Worm (Caenorhabditis elegans) whole organism, L3 larva: Measurements from ENCODE around the gene txt-18.
A peak's percentile ranks its signal among the peaks of the same experiment; 100 is the strongest.

Experiments used
- R02D3.7 ChIP-seq: fragments of 150-350 bp; optimal IDR thresholded peaks from 2 replicates; lab custom pipeline; 2014; ENCODE audit warnings: missing biosample characterization, missing genetic modification characterization
- ZK546.5 ChIP-seq: sonication (generic microtip); optimal IDR thresholded peaks from 2 replicates; lab custom pipeline; 2017; ENCODE audit warnings: missing biosample characterization, missing genetic modification characterization
- aly-2 ChIP-seq: fragments of 150-350 bp; optimal IDR thresholded peaks from 2 replicates; lab custom pipeline; 2014; ENCODE audit warnings: missing biosample characterization, missing genetic modification characterization
- ama-1 ChIP-seq: fragments of 150-350 bp; optimal IDR thresholded peaks from 2 replicates; lab custom pipeline; 2018
- ceh-16 ChIP-seq: sonication (generic microtip); optimal IDR thresholded peaks from 2 replicates; lab custom pipeline; 2017; ENCODE audit warnings: missing biosample characterization, missing genetic modification characterization
- ceh-28 ChIP-seq: fragments of 150-350 bp; optimal IDR thresholded peaks from 2 replicates; lab custom pipeline; 2014; ENCODE audit warnings: missing biosample characterization, missing genetic modification reagents, missing genetic modification characterization
- ceh-82 ChIP-seq: fragments of 150-350 bp; optimal IDR thresholded peaks from 2 replicates; lab custom pipeline; 2014; ENCODE audit warnings: missing biosample characterization, missing genetic modification characterization
- ceh-9 ChIP-seq: sonication (generic microtip); optimal IDR thresholded peaks from 2 replicates; lab custom pipeline; 2018; ENCODE audit warnings: missing biosample characterization, missing genetic modification characterization
- daf-12 ChIP-seq: fragments of 150-350 bp; optimal IDR thresholded peaks from 2 replicates; lab custom pipeline; 2014; ENCODE audit warnings: missing biosample characterization, missing genetic modification reagents, missing genetic modification characterization
- egl-27 ChIP-seq: sonication (generic microtip); optimal IDR thresholded peaks from 4 replicates; lab custom pipeline; 2017; ENCODE audit warnings: missing biosample characterization, missing genetic modification reagents, missing genetic modification characterization
- egl-5 ChIP-seq: fragments of 150-350 bp; optimal IDR thresholded peaks from 2 replicates; lab custom pipeline; 2017; ENCODE audit warnings: missing biosample characterization, missing genetic modification reagents, missing genetic modification characterization, inconsistent platforms
- elt-1 ChIP-seq: fragments of 150-350 bp; optimal IDR thresholded peaks from 2 replicates; lab custom pipeline; 2014; ENCODE audit warnings: missing biosample characterization, missing genetic modification characterization
- elt-2 ChIP-seq: sonication (generic microtip); optimal IDR thresholded peaks from 2 replicates; lab custom pipeline; 2016; ENCODE audit warnings: missing genetic modification reagents, mild to moderate bottlenecking, missing genetic modification characterization, missing compliant biosample characterization
- elt-3 ChIP-seq, 3 experiments: fragments of 150-350 bp in 1 of 3; sonication (generic microtip) in 2 of 3; optimal IDR thresholded peaks; 2 replicates in 2 of 3; 4 replicates in 1 of 3; lab custom pipeline; 2014 to 2017; ENCODE audit warnings: missing biosample characterization in 3 of 3, missing genetic modification characterization in 3 of 3
- eor-1 ChIP-seq, 2 experiments: fragments of 150-350 bp; optimal IDR thresholded peaks; 2 replicates each; lab custom pipeline; 2014 to 2018; ENCODE audit warnings: missing biosample characterization in 2 of 2, missing genetic modification characterization in 2 of 2
- fkh-10 ChIP-seq: sonication (generic microtip); optimal IDR thresholded peaks from 2 replicates; lab custom pipeline; 2017; ENCODE audit warnings: missing biosample characterization, missing genetic modification reagents, missing genetic modification characterization
- fkh-2 ChIP-seq: fragments of 150-350 bp; optimal IDR thresholded peaks from 2 replicates; lab custom pipeline; 2014; ENCODE audit warnings: missing biosample characterization, missing genetic modification reagents, missing genetic modification characterization
- fos-1 ChIP-seq: fragments of 150-350 bp; optimal IDR thresholded peaks from 2 replicates; lab custom pipeline; 2014; ENCODE audit warnings: missing biosample characterization, missing genetic modification characterization
- hmg-11 ChIP-seq: sonication (generic microtip); optimal IDR thresholded peaks from 2 replicates; lab custom pipeline; 2016; ENCODE audit warnings: missing genetic modification characterization, missing compliant biosample characterization
- jun-1 ChIP-seq: fragments of 150-350 bp; optimal IDR thresholded peaks from 2 replicates; lab custom pipeline; 2014; ENCODE audit warnings: missing biosample characterization, missing genetic modification reagents, missing genetic modification characterization
- lin-15B ChIP-seq: fragments of 150-350 bp; optimal IDR thresholded peaks from 2 replicates; lab custom pipeline; 2014; ENCODE audit warnings: missing biosample characterization, missing genetic modification characterization
- lin-39 ChIP-seq: fragments of 150-350 bp; optimal IDR thresholded peaks from 2 replicates; lab custom pipeline; 2018; ENCODE audit warnings: missing biosample characterization, missing genetic modification reagents, missing genetic modification characterization
- lsy-12 ChIP-seq: sonication (generic microtip); optimal IDR thresholded peaks from 2 replicates; lab custom pipeline; 2016; ENCODE audit warnings: mild to moderate bottlenecking, missing genetic modification characterization, missing compliant biosample characterization
- mdl-1 ChIP-seq: fragments of 150-350 bp; optimal IDR thresholded peaks from 2 replicates; lab custom pipeline; 2014; ENCODE audit warnings: missing biosample characterization, missing genetic modification characterization
- mml-1 ChIP-seq: fragments of 150-350 bp; sonication (generic microtip); optimal IDR thresholded peaks from 3 replicates; lab custom pipeline; 2014; ENCODE audit warnings: missing biosample characterization, missing genetic modification characterization
- nfya-1 ChIP-seq: sonication (generic microtip); optimal IDR thresholded peaks from 2 replicates; lab custom pipeline; 2017; ENCODE audit warnings: missing genetic modification characterization, mild to moderate bottlenecking, missing compliant biosample characterization, antibody characterized with exemption, moderate library complexity; ENCODE audit not compliant: insufficient read depth
- nhr-11 ChIP-seq: fragments of 150-350 bp; optimal IDR thresholded peaks from 2 replicates; lab custom pipeline; 2014; ENCODE audit warnings: missing biosample characterization, missing genetic modification characterization
- nhr-12 ChIP-seq: fragments of 150-350 bp; optimal IDR thresholded peaks from 2 replicates; lab custom pipeline; 2014; ENCODE audit warnings: missing biosample characterization, missing genetic modification characterization
- nhr-23 ChIP-seq: fragments of 150-350 bp; optimal IDR thresholded peaks from 2 replicates; lab custom pipeline; 2014; ENCODE audit warnings: missing biosample characterization, missing genetic modification reagents, missing genetic modification characterization
- nhr-237 ChIP-seq: fragments of 150-350 bp; optimal IDR thresholded peaks from 2 replicates; lab custom pipeline; 2014; ENCODE audit warnings: missing biosample characterization, missing genetic modification characterization
- nhr-25 ChIP-seq: sonication (generic microtip); optimal IDR thresholded peaks from 2 replicates; lab custom pipeline; 2017; ENCODE audit warnings: missing biosample characterization, missing genetic modification characterization
- nhr-28 ChIP-seq: fragments of 150-350 bp; optimal IDR thresholded peaks from 2 replicates; lab custom pipeline; 2014; ENCODE audit warnings: missing biosample characterization, missing genetic modification characterization
- nhr-43 ChIP-seq: sonication (generic microtip); optimal IDR thresholded peaks from 2 replicates; lab custom pipeline; 2016; ENCODE audit warnings: mild to moderate bottlenecking, missing genetic modification characterization, missing compliant biosample characterization; ENCODE audit not compliant: poor library complexity, severe bottlenecking
- nhr-67 ChIP-seq: fragments of 150-350 bp; optimal IDR thresholded peaks from 2 replicates; lab custom pipeline; 2014; ENCODE audit warnings: missing biosample characterization, missing genetic modification characterization
- nhr-76 ChIP-seq: fragments of 150-350 bp; sonication (generic microtip); optimal IDR thresholded peaks from 5 replicates; lab custom pipeline; 2014; ENCODE audit warnings: missing biosample characterization, missing genetic modification characterization
- nhr-77 ChIP-seq: fragments of 150-350 bp; optimal IDR thresholded peaks from 2 replicates; lab custom pipeline; 2014; ENCODE audit warnings: missing biosample characterization, missing genetic modification characterization
- pha-4 ChIP-seq: fragments of 150-350 bp; optimal IDR thresholded peaks from 2 replicates; lab custom pipeline; 2014; ENCODE audit warnings: missing biosample characterization, missing genetic modification reagents, missing genetic modification characterization
- pqm-1 ChIP-seq: fragments of 150-350 bp; optimal IDR thresholded peaks from 2 replicates; lab custom pipeline; 2017; ENCODE audit warnings: missing biosample characterization, missing genetic modification characterization, inconsistent platforms
- sea-2 ChIP-seq: fragments of 150-350 bp; sonication (generic microtip); optimal IDR thresholded peaks from 4 replicates; lab custom pipeline; 2014; ENCODE audit warnings: missing biosample characterization, missing genetic modification reagents, missing genetic modification characterization
- skn-1 ChIP-seq: fragments of 150-350 bp; optimal IDR thresholded peaks from 2 replicates; lab custom pipeline; 2014; ENCODE audit warnings: missing biosample characterization, missing genetic modification characterization
- tbx-2 ChIP-seq: sonication (generic microtip); optimal IDR thresholded peaks from 2 replicates; lab custom pipeline; 2016; ENCODE audit warnings: mild to moderate bottlenecking, missing genetic modification characterization, missing compliant biosample characterization
- unc-39 ChIP-seq: sonication (generic microtip); optimal IDR thresholded peaks from 4 replicates; lab custom pipeline; 2017; ENCODE audit warnings: missing biosample characterization, missing genetic modification characterization
- unc-62 ChIP-seq: fragments of 150-350 bp; sonication (generic microtip); optimal IDR thresholded peaks from 4 replicates; lab custom pipeline; 2014; ENCODE audit warnings: missing biosample characterization, missing genetic modification reagents, missing genetic modification characterization
- zag-1 ChIP-seq: fragments of 150-350 bp; optimal IDR thresholded peaks from 2 replicates; lab custom pipeline; 2014; ENCODE audit warnings: missing biosample characterization, missing genetic modification characterization
- ztf-11 ChIP-seq: fragments of 150-350 bp; optimal IDR thresholded peaks from 2 replicates; lab custom pipeline; 2014; ENCODE audit warnings: missing biosample characterization, missing genetic modification characterization
- ztf-4 ChIP-seq: fragments of 150-350 bp; optimal IDR thresholded peaks from 2 replicates; lab custom pipeline; 2014; ENCODE audit warnings: missing biosample characterization, missing genetic modification characterization

The txt-18 gene

DNA sequence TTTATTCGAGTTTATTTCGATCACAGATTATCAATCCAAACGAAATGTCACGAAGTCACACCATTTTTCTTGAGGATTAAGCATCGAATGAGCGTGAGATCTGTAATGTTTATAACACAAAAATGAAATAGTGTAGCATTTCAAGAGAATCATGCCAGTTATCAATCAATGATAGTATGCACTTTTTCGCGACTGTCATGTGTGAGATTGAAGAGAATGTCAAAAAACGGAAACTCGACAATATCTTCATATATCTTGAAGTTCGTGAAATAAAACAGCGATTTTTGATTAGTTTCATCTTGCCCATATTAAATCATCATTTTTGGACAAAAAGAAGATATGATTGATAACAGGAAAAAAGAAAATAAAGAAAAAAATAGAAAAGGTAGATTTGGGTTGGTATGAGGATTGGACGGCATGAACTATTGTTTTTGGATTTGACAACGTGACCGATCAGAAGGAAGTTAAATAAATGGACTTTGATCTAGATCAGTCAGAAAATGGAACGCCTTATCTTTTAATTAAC, 35.2 kb downstream of the txt-18 start:
- TF ChIP-seq nhr-25 (tag; lab: Kevin White, UChicago) = peak; percentile 2
- peak; percentile 44 for TF ChIP-seq nhr-23
- TF ChIP-seq nhr-28 (tag; lab: Kevin White, UChicago) = no peak
- TF ChIP-seq elt-3 (tag; optimal IDR thresholded peaks at IDR 0.05; lab: Kevin White, UChicago) = no peak
- no peak for TF ChIP-seq ceh-82 (tag; lab: Kevin White, UChicago)
- no peak for TF ChIP-seq lin-39 (tag; lab: Kevin White, UChicago)
- TF ChIP-seq nhr-43 (tag; lab: Kevin White, UChicago) = peak; percentile 42
- no peak for TF ChIP-seq aly-2 (tag; lab: Kevin White, UChicago)
- TF ChIP-seq zag-1 (tag; lab: Kevin White, UChicago) = no peak

DNA sequence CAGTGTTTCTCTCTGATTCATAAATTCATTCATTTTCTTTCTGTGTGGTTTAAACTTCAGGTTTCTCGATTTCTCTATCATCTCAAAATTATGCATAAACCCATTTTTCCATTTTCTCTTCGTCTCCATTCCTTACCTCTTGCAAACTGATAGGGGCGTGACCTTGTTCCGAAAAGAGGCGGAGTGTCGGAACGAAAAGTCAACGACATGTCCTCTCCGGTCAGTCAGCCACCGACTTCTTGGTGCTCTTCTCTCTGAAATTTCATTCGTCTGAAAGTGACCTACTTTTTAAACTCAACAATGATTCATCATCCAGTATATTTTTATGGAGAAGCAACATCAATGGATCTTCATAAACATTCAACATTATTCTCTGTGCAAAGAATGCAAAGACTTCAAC, 37.0 kb downstream of the txt-18 start, which contains the start of gene F58F12.12:
F58F12.12 (plus strand) TSS at position 301 of the 400 bp plus-strand sequence.
- TF ChIP-seq ceh-28 (no peak), zag-1 (tag; lab: Kevin White, UChicago) (no peak), sea-2 (no peak), ZK546.5 (tag; lab: Kevin White, UChicago) (no peak), tbx-2 (tag; lab: Kevin White, UChicago) (no peak), nhr-43 (tag; lab: Kevin White, UChicago) (no peak), skn-1 (no peak), egl-5 (tag; lab: Kevin White, UChicago) (no peak), ztf-11 (tag; lab: Kevin White, UChicago) (no peak), lin-15B (no peak), ceh-16 (no peak), nhr-23 (no peak), eor-1 (tag; optimal IDR thresholded peaks at IDR 0.05; lab: Kevin White, UChicago) (no peak), fkh-2 (tag; lab: Kevin White, UChicago) (no peak)

DNA sequence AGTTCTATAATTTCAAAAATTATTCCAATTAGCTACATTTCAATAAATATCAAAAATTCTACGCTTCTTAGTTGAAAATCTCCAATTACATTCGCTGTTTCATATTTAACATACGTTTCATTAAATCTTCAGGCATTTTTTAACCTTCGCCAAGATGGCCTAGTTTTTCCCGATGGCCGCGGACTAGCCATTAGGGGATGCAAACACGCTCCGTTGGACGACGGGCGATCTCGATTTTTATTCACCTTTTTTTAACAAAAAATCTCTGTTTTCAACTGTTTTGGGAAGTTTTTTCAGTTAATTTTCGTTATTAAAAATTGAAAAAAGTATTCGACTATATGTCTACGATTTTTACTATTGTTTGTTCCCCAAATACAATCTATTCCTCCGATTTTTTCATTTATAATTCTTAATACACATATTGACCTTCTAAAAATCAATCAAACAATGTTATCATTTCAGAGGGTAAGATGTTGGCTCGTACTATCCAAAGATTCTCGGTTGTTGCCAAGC, 39.4 kb downstream of the txt-18 start, which contains the start of gene F58F12.1:
F58F12.1 (plus strand) TSS at position 463 of the 513 bp plus-strand sequence.
- TF ChIP-seq ceh-82 (tag; lab: Kevin White, UChicago) (no peak), nhr-67 (tag; lab: Kevin White, UChicago) (no peak), fos-1 (tag; lab: Kevin White, UChicago) (no peak), ceh-9 (tag; lab: Kevin White, UChicago) (no peak), pha-4 (tag; lab: Kevin White, UChicago) (peak; percentile 80), ama-1 (no peak), lin-15B (peak; percentile 94), aly-2 (tag; lab: Kevin White, UChicago) (no peak), nhr-76 (tag; lab: Kevin White, UChicago) (no peak), R02D3.7 (tag; lab: Kevin White, UChicago) (no peak), nhr-11 (tag; lab: Kevin White, UChicago) (no peak), nhr-77 (tag; lab: Kevin White, UChicago) (no peak), nhr-237 (no peak), elt-3 (tag; optimal IDR thresholded peaks at IDR 0.05; lab: Kevin White, UChicago) (no peak), egl-27 (tag; lab: Kevin White, UChicago) (no peak), unc-62 (no peak), hmg-11 (peak; percentile 56), daf-12 (no peak), ceh-28 (no peak), eor-1 (tag; optimal IDR thresholded peaks at IDR 0.05; lab: Kevin White, UChicago) (no peak), nhr-25 (tag; lab: Kevin White, UChicago) (peak; percentile 57), tbx-2 (tag; lab: Kevin White, UChicago) (no peak), fkh-10 (GFP tag; lab: Kevin White, UChicago) (no peak), nhr-43 (tag; lab: Kevin White, UChicago) (peak; percentile 70), nhr-28 (tag; lab: Kevin White, UChicago) (no peak), zag-1 (tag; lab: Kevin White, UChicago) (no peak), nhr-23 (peak; percentile 56), mml-1 (tag; lab: Kevin White, UChicago) (no peak), ceh-16 (no peak), elt-2 (peak; percentile 20), elt-1 (tag; lab: Kevin White, UChicago) (no peak), sea-2 (no peak), jun-1 (tag; lab: Kevin White, UChicago) (no peak), nfya-1 (tag; lab: Kevin White, UChicago) (peak; percentile 72), unc-39 (no peak), egl-5 (tag; lab: Kevin White, UChicago) (peak; percentile 46), ztf-11 (tag; lab: Kevin White, UChicago) (no peak), fkh-2 (tag; lab: Kevin White, UChicago) (no peak), skn-1 (no peak), lsy-12 (tag; lab: Kevin White, UChicago) (no peak), mdl-1 (tag; lab: Kevin White, UChicago) (no peak), ztf-4 (no peak), nhr-12 (tag; lab: Kevin White, UChicago) (no peak), lin-39 (tag; lab: Kevin White, UChicago) (peak; percentile 11), pqm-1 (tag; lab: Kevin White, UChicago) (peak; percentile 8), ZK546.5 (tag; lab: Kevin White, UChicago) (no peak)
